Fruit fly (Drosophila melanogaster): ENCODE data around the gene RYa-R.

dm6 chr3R:27094233-27094632 is 97.5 kb downstream of the RYa-R start, which contains the start of gene CG14259:
- TF ChIP-seq wek (GFP tag; optimal IDR thresholded peaks at IDR 0.05) (no peak), ci (GFP tag; IDR thresholded peaks at IDR 0.05) (no peak), CG1024 (GFP tag; IDR thresholded peaks at IDR 0.05) (no peak), CG11456 (GFP tag; IDR thresholded peaks at IDR 0.05) (no peak), CG8290 (GFP tag; optimal IDR thresholded peaks at IDR 0.05) (no peak), CG8290 (tag; optimal IDR thresholded peaks at IDR 0.05) (no peak), gsb-n (tag; optimal IDR thresholded peaks at IDR 0.05) (no peak), Hr3 (GFP tag; optimal IDR thresholded peaks at IDR 0.05) (no peak), CG13624 (GFP tag; optimal IDR thresholded peaks at IDR 0.05) (no peak), rib (GFP tag; IDR thresholded peaks at IDR 0.05) (no peak), CG6175 (GFP tag; IDR thresholded peaks at IDR 0.05) (no peak), Dad (GFP tag; optimal IDR thresholded peaks at IDR 0.05) (no peak)

Data from whole organism, embryonic.